Worm (Caenorhabditis elegans): ENCODE measurements around the gene Y38F1A.1.

DNA sequence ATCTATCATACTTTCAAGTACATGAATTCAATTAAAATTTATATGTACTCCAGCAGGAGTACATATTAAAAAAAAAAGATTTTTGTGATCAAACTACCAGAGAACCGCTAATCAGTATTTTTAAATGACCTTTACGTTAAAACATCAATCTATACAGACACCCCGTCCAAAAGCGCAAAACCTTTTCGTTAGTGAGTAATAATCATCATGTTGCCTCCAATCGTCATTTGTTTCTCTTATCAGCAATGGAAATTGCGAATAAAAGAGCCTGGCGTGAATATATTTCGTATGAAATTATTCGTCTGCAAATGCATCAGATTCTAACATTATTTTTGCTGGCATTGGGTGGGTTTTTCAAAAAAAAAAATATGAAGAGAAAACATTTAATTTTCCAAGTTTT is 50.4 kb downstream of the Y38F1A.1 start, which contains the start of gene clec-66:
- TF ChIP-seq madf-5 (GFP tag; IDR thresholded peaks at IDR 0.05) (no peak), ces-1 (GFP tag; optimal IDR thresholded peaks at IDR 0.05) (no peak), snpc-4 (tag; optimal IDR thresholded peaks at IDR 0.05) (no peak)

Measured in whole organism, L4 larva.